Fruit fly (Drosophila melanogaster) whole organism: Measurements from ENCODE around the gene CG42397.

ENCODE experiments used
- CG8478 ChIP-seq: fragments of >200 bp; optimal IDR thresholded peaks from 2 replicates; lab custom pipeline; 2018; ENCODE audit warnings: inconsistent platforms
- Dll ChIP-seq: fragments of >200 bp; optimal IDR thresholded peaks from 2 replicates; lab custom pipeline; 2017
- EcR ChIP-seq, 2 experiments: fragments of >200 bp; optimal IDR thresholded peaks; 2 replicates each; lab custom pipeline; 2017; ENCODE audit warnings: missing biosample characterization in 2 of 2, missing genetic modification characterization in 2 of 2, missing genetic modification reagents in 2 of 2
- pan ChIP-seq: fragments of >200 bp; optimal IDR thresholded peaks from 2 replicates; lab custom pipeline; 2017
- usp ChIP-seq: fragments of >200 bp; optimal IDR thresholded peaks from 2 replicates; lab custom pipeline; 2017; ENCODE audit warnings: missing biosample characterization, missing genetic modification characterization, mixed read lengths

- TF ChIP-seq CG8478 (lab: Kevin White, UChicago), result no peak
- TF ChIP-seq pan, result no peak
- no peak for TF ChIP-seq EcR (GFP tag; optimal IDR thresholded peaks at IDR 0.05; lab: Kevin White, UChicago)
- TF ChIP-seq Dll (lab: Kevin White, UChicago), result no peak
- TF ChIP-seq usp, result no peak
These were observed 15.8 kb downstream of the CG42397 start, which contains the start of the genes CG11570 and CG43294 for dm6 chr3L:11957669-11958333.
